Worm (Caenorhabditis elegans): Measurements from ENCODE around the gene srd-40.

- TF ChIP-seq blmp-1 (tag; optimal IDR thresholded peaks at IDR 0.05; ENCODE audit: insufficient read depth) = no peak
- TF ChIP-seq nhr-11 (tag; optimal IDR thresholded peaks at IDR 0.05) = no peak
- no peak for TF ChIP-seq dmd-4 (tag; optimal IDR thresholded peaks at IDR 0.05)
- no peak for TF ChIP-seq ztf-11 (tag; optimal IDR thresholded peaks at IDR 0.05)
- TF ChIP-seq elt-3 (tag; optimal IDR thresholded peaks at IDR 0.05) = no peak
- no peak for TF ChIP-seq lin-13 (GFP tag; optimal IDR thresholded peaks at IDR 0.05)
These were observed 23.7 kb upstream of the srd-40 start, which contains the start of gene W06D11.5 for ce11 chrX:12299834-12300233.

Data from whole organism, L2 larva.